Worm (Caenorhabditis elegans): ENCODE measurements around the gene T10B10.9.

Gene T10B10.9

DNA sequence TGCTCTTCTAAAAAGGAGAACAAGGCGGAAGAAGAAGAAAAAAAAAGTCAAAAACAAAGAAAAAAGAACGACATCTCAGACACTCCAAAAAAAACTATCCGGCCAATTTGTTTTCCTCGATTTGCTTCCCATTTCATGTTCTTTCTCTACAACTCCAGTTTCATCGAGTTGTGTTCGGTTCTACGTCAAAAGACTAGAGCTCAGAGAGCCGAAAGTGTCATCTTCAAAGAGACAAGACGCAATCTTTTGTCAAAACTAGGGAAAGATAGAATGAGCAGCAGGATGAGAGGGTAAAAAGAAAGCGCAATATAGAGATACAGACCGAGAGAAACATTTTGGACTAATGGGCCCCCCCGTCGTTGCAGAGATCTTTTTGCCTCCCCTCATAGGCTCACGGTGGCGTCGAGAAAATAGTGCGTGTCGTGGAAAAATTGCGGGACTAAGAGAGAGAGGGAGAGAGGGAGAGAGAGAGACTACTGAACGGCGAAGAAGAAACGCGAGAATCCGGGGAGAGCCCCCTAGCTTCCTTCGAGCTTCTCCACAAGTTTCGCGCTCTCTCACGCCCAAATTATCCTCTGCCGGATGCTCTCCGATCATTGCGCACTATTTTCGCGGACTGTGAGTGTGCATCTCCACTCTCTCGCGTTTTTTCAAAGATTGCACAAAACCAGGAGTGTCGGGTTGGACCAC lies 24.9 kb downstream of the T10B10.9 start (continued):
- peak in 1 of 3 experiments; percentile 43 for TF ChIP-seq lin-35 (GFP tag; optimal IDR thresholded peaks at IDR 0.05)
- TF ChIP-seq zfh-2 (GFP tag; conservative IDR thresholded peaks at IDR 0.05) = peak; percentile 93
- TF ChIP-seq attf-5 (GFP tag; optimal IDR thresholded peaks at IDR 0.05) = peak; percentile 23
- TF ChIP-seq lag-1 (GFP tag; IDR thresholded peaks at IDR 0.05) = no peak
- TF ChIP-seq snpc-4 (GFP tag; optimal IDR thresholded peaks at IDR 0.05) = no peak
- peak in 1 of 4 experiments; percentile 9 for TF ChIP-seq snpc-4 (tag; optimal IDR thresholded peaks at IDR 0.05)
- no peak for TF ChIP-seq lsy-27 (tag; optimal IDR thresholded peaks at IDR 0.05; ENCODE audit: borderline replicate concordance, insufficient read depth)
- TF ChIP-seq lin-26 (GFP tag; IDR thresholded peaks at IDR 0.05) = 0 out of 2 replicates have a peak, but pooled peaks have one; percentile 16
- TF ChIP-seq cebp-1 (GFP tag; IDR thresholded peaks at IDR 0.05) = no peak
- peak; percentile 68 for TF ChIP-seq cebp-1 (tag; optimal IDR thresholded peaks at IDR 0.05)
- TF ChIP-seq chd-7 (tag; optimal IDR thresholded peaks at IDR 0.05) = peak; percentile 20
- no peak for TF ChIP-seq ztf-26 (tag; optimal IDR thresholded peaks at IDR 0.05)
- TF ChIP-seq K11D2.4 (GFP tag; IDR thresholded peaks at IDR 0.05) = peak; percentile 70; the same call in 1 of the 2 replicates
- TF ChIP-seq attf-6 (GFP tag; IDR thresholded peaks at IDR 0.05) = no peak
- no peak for TF ChIP-seq fkh-3 (tag; optimal IDR thresholded peaks at IDR 0.05)
- no peak for TF ChIP-seq let-607 (tag; optimal IDR thresholded peaks at IDR 0.05)
- no peak for TF ChIP-seq rec-8 (tag; optimal IDR thresholded peaks at IDR 0.05)
- no peak for TF ChIP-seq let-526 (GFP tag; IDR thresholded peaks at IDR 0.05)
- peak; percentile 36 for TF ChIP-seq madf-10 (tag; optimal IDR thresholded peaks at IDR 0.05)
- peak; percentile 43 for TF ChIP-seq lin-40 (tag; optimal IDR thresholded peaks at IDR 0.05)
- no peak for TF ChIP-seq lsl-1 (GFP tag; optimal IDR thresholded peaks at IDR 0.05)
- no peak for TF ChIP-seq nhr-27 (tag; optimal IDR thresholded peaks at IDR 0.05)
- peak; percentile 32; the same call in 1 of the 2 replicates for TF ChIP-seq dox-1 (GFP tag; IDR thresholded peaks at IDR 0.05)
- TF ChIP-seq madf-3 (GFP tag; IDR thresholded peaks at IDR 0.05) = no peak
- no peak for TF ChIP-seq snpc-1.1 (tag; optimal IDR thresholded peaks at IDR 0.05; ENCODE audit: insufficient read depth)
- no peak for TF ChIP-seq Y53G8AR.9 (GFP tag; conservative IDR thresholded peaks at IDR 0.05)

ce11 chrX:15189823-15190222 lies 25.6 kb downstream of the T10B10.9 start, which contains the start of gene T10B10.4:
Gene T10B10.4, plus strand, starts transcription at chrX:15190123.
- TF ChIP-seq egrh-3 (GFP tag; IDR thresholded peaks at IDR 0.05) (peak; percentile 65; the same call in 1 of the 2 replicates), Y79H2A.3 (GFP tag; conservative IDR thresholded peaks at IDR 0.05) (no peak)

ce11 chrX:15191370-15191769 lies 27.2 kb downstream of the T10B10.9 start:
- TF ChIP-seq F23B12.7 (tag; optimal IDR thresholded peaks at IDR 0.05; ENCODE audit: insufficient read depth) (no peak), egl-18 (GFP tag; IDR thresholded peaks at IDR 0.05) (no peak), efl-1 (GFP tag; optimal IDR thresholded peaks at IDR 0.05) (no peak), F52B5.7 (tag; optimal IDR thresholded peaks at IDR 0.05) (no peak), bed-1 (GFP tag; IDR thresholded peaks at IDR 0.05) (no peak), ceh-91 (GFP tag; IDR thresholded peaks at IDR 0.05) (no peak), hmg-1.2 (GFP tag; IDR thresholded peaks at IDR 0.05) (no peak), sea-2 (GFP tag; IDR thresholded peaks at IDR 0.05) (no peak), ama-1 (optimal IDR thresholded peaks at IDR 0.05) (no peak), ama-1 (GFP tag; optimal IDR thresholded peaks at IDR 0.05) (no peak), dpl-1 (GFP tag; optimal IDR thresholded peaks at IDR 0.05) (no peak), atf-7 (tag; optimal IDR thresholded peaks at IDR 0.05) (no peak), xnd-1 (tag; optimal IDR thresholded peaks at IDR 0.05) (no peak), hmg-20 (GFP tag; IDR thresholded peaks at IDR 0.05) (no peak), Y79H2A.3 (GFP tag; conservative IDR thresholded peaks at IDR 0.05) (no peak), hlh-12 (tag; optimal IDR thresholded peaks at IDR 0.05) (no peak), madf-8 (GFP tag; conservative IDR thresholded peaks at IDR 0.05) (no peak), ztf-6 (GFP tag; IDR thresholded peaks at IDR 0.05) (no peak), F22D6.2 (tag; optimal IDR thresholded peaks at IDR 0.05) (no peak)
